Worm (Caenorhabditis elegans) whole organism, mixed stage, embryonic: ENCODE measurements around the gene K08H2.2.

Experiments used
- M03D4.4 ChIP-seq: sonication (generic microtip); optimal IDR thresholded peaks from 2 replicates; lab custom pipeline; 2017; ENCODE audit warnings: mild to moderate bottlenecking, missing genetic modification characterization, missing compliant biosample characterization
- bed-3 ChIP-seq: fragments of 200-800 bp; sonication (Bioruptor generic); optimal IDR thresholded peaks from 3 replicates; lab custom pipeline; 2018; ENCODE audit warnings: mild to moderate bottlenecking, missing genetic modification characterization, moderate library complexity, missing compliant biosample characterization
- blmp-1 ChIP-seq: fragments of 150-350 bp; optimal IDR thresholded peaks from 2 replicates; lab custom pipeline; 2014; ENCODE audit warnings: missing biosample characterization, missing genetic modification characterization
- ceh-39 ChIP-seq: fragments of 150-350 bp; optimal IDR thresholded peaks from 2 replicates; lab custom pipeline; 2014; ENCODE audit warnings: missing biosample characterization, missing genetic modification characterization
- ceh-43 ChIP-seq: fragments of 200-800 bp; sonication (Bioruptor generic); optimal IDR thresholded peaks from 2 replicates; lab custom pipeline; 2018; ENCODE audit warnings: mild to moderate bottlenecking, missing genetic modification characterization, moderate library complexity, missing compliant biosample characterization
- ceh-83 ChIP-seq: fragments of 200-800 bp; sonication (Bioruptor generic); optimal IDR thresholded peaks from 2 replicates; lab custom pipeline; 2018; ENCODE audit warnings: mild to moderate bottlenecking, missing genetic modification characterization, missing compliant biosample characterization
- ces-1 ChIP-seq: fragments of 150-350 bp; optimal IDR thresholded peaks from 2 replicates; lab custom pipeline; 2014; ENCODE audit warnings: missing biosample characterization, missing genetic modification reagents, missing genetic modification characterization
- cnd-1 ChIP-seq: fragments of 200-800 bp; sonication (Bioruptor generic); optimal IDR thresholded peaks from 2 replicates; lab custom pipeline; 2018; ENCODE audit warnings: mild to moderate bottlenecking, missing genetic modification characterization, missing compliant biosample characterization
- drap-1 ChIP-seq: fragments of 200-800 bp; sonication (Bioruptor generic); optimal IDR thresholded peaks from 3 replicates; lab custom pipeline; 2018; ENCODE audit warnings: mild to moderate bottlenecking, missing genetic modification characterization, missing compliant biosample characterization
- elt-1 ChIP-seq: sonication (generic microtip); optimal IDR thresholded peaks from 2 replicates; lab custom pipeline; 2017; ENCODE audit warnings: missing genetic modification characterization, mild to moderate bottlenecking, missing compliant biosample characterization, antibody characterized with exemption, moderate library complexity, borderline replicate concordance; ENCODE audit not compliant: insufficient read depth
- flh-1 ChIP-seq: fragments of 200-800 bp; sonication (Bioruptor generic); optimal IDR thresholded peaks from 2 replicates; lab custom pipeline; 2018; ENCODE audit warnings: mild to moderate bottlenecking, missing genetic modification characterization, moderate library complexity, missing compliant biosample characterization
- hlh-1 ChIP-seq: fragments of 150-350 bp; optimal IDR thresholded peaks from 2 replicates; lab custom pipeline; 2014; ENCODE audit warnings: missing biosample characterization, missing genetic modification reagents, missing genetic modification characterization
- lin-13 ChIP-seq: fragments of 150-350 bp; optimal IDR thresholded peaks from 2 replicates; lab custom pipeline; 2014; ENCODE audit warnings: missing biosample characterization, missing genetic modification characterization
- lin-32 ChIP-seq: fragments of 200-800 bp; sonication (Bioruptor generic); optimal IDR thresholded peaks from 2 replicates; lab custom pipeline; 2018; ENCODE audit warnings: mild to moderate bottlenecking, missing genetic modification characterization, missing compliant biosample characterization
- lsy-2 ChIP-seq: fragments of 150-350 bp; optimal IDR thresholded peaks from 2 replicates; lab custom pipeline; 2014; ENCODE audit warnings: missing biosample characterization, missing genetic modification characterization
- mab-5 ChIP-seq: fragments of 150-350 bp; optimal IDR thresholded peaks from 2 replicates; lab custom pipeline; 2014; ENCODE audit warnings: missing biosample characterization, missing genetic modification characterization
- mep-1 ChIP-seq: fragments of 150-350 bp; optimal IDR thresholded peaks from 2 replicates; lab custom pipeline; 2017; ENCODE audit warnings: missing biosample characterization, missing genetic modification reagents, missing genetic modification characterization, inconsistent platforms
- mls-2 ChIP-seq: sonication (generic microtip); optimal IDR thresholded peaks from 2 replicates; lab custom pipeline; 2016; ENCODE audit warnings: mild to moderate bottlenecking, missing genetic modification characterization, moderate library complexity, missing compliant biosample characterization
- nhr-12 ChIP-seq: fragments of 150-350 bp; optimal IDR thresholded peaks from 2 replicates; lab custom pipeline; 2014; ENCODE audit warnings: missing biosample characterization, missing genetic modification characterization
- nhr-2 ChIP-seq: fragments of 150-350 bp; optimal IDR thresholded peaks from 2 replicates; lab custom pipeline; 2014; ENCODE audit warnings: missing biosample characterization, missing genetic modification characterization
- nhr-237 ChIP-seq: fragments of 150-350 bp; optimal IDR thresholded peaks from 2 replicates; lab custom pipeline; 2014; ENCODE audit warnings: missing biosample characterization, missing genetic modification characterization
- nhr-28 ChIP-seq: fragments of 150-350 bp; optimal IDR thresholded peaks from 2 replicates; lab custom pipeline; 2014; ENCODE audit warnings: missing biosample characterization, missing genetic modification characterization
- nhr-76 ChIP-seq: sonication (generic microtip); optimal IDR thresholded peaks from 2 replicates; lab custom pipeline; 2017; ENCODE audit warnings: missing biosample characterization, missing genetic modification characterization
- pha-4 ChIP-seq: fragments of 150-350 bp; optimal IDR thresholded peaks from 2 replicates; lab custom pipeline; 2018; ENCODE audit warnings: missing biosample characterization, missing genetic modification reagents, missing genetic modification characterization
- sem-2 ChIP-seq: fragments of 200-800 bp; sonication (Bioruptor generic); optimal IDR thresholded peaks from 2 replicates; lab custom pipeline; 2018; ENCODE audit warnings: mild to moderate bottlenecking, missing genetic modification characterization, missing compliant biosample characterization
- snpc-4 ChIP-seq: fragments of 150-350 bp; optimal IDR thresholded peaks from 2 replicates; lab custom pipeline; 2014; ENCODE audit warnings: missing biosample characterization, missing genetic modification characterization
- tbx-8 ChIP-seq: fragments of 200-800 bp; sonication (Bioruptor generic); optimal IDR thresholded peaks from 2 replicates; lab custom pipeline; 2018; ENCODE audit warnings: mild to moderate bottlenecking, missing genetic modification characterization, moderate library complexity, missing compliant biosample characterization
- unc-120 ChIP-seq: sonication (generic microtip); optimal IDR thresholded peaks from 2 replicates; lab custom pipeline; 2017; ENCODE audit warnings: missing genetic modification characterization, missing compliant biosample characterization; ENCODE audit not compliant: poor library complexity, severe bottlenecking
- unc-39 ChIP-seq: fragments of 150-350 bp; optimal IDR thresholded peaks from 2 replicates; lab custom pipeline; 2014; ENCODE audit warnings: missing biosample characterization, missing genetic modification characterization
- unc-62 ChIP-seq: fragments of 150-350 bp; optimal IDR thresholded peaks from 2 replicates; lab custom pipeline; 2014; ENCODE audit warnings: missing biosample characterization, missing genetic modification reagents, missing genetic modification characterization
- zip-8 ChIP-seq: fragments of 150-350 bp; optimal IDR thresholded peaks from 2 replicates; lab custom pipeline; 2014; ENCODE audit warnings: missing biosample characterization, missing genetic modification characterization

K08H2.2 gene

ce11 chrX:13224608-13225007 lies 10.2 kb downstream of the K08H2.2 start, which contains the start of gene skr-19:
Gene skr-19, minus strand, starts transcription at chrX:13224708.
- TF ChIP-seq unc-39 (tag; lab: Kevin White, UChicago), result no peak
- no peak for TF ChIP-seq ceh-83 (GFP tag; lab: Kevin White, UChicago)
- no peak for TF ChIP-seq flh-1 (GFP tag; lab: Kevin White, UChicago)
- no peak for TF ChIP-seq lin-13
- no peak for TF ChIP-seq unc-62 (GFP tag; lab: Kevin White, UChicago)
- no peak for TF ChIP-seq nhr-237 (tag; lab: Kevin White, UChicago)
- TF ChIP-seq ces-1, result no peak
- TF ChIP-seq hlh-1 (tag; lab: Kevin White, UChicago), result no peak
- no peak for TF ChIP-seq mab-5
- TF ChIP-seq mep-1, result no peak
- TF ChIP-seq ceh-43, result no peak
- no peak for TF ChIP-seq M03D4.4 (tag; lab: Kevin White, UChicago)
- TF ChIP-seq nhr-28 (tag; lab: Kevin White, UChicago), result no peak
- TF ChIP-seq blmp-1 (tag; lab: Kevin White, UChicago), result no peak
- no peak for TF ChIP-seq drap-1 (GFP tag; lab: Kevin White, UChicago)
- no peak for TF ChIP-seq ceh-39 (tag; lab: Kevin White, UChicago)
- no peak for TF ChIP-seq nhr-12

- TF ChIP-seq blmp-1 (tag; lab: Kevin White, UChicago) (no peak), unc-62 (GFP tag; lab: Kevin White, UChicago) (no peak), elt-1 (no peak), ceh-83 (GFP tag; lab: Kevin White, UChicago) (no peak), sem-2 (GFP tag; lab: Kevin White, UChicago) (no peak), nhr-237 (tag; lab: Kevin White, UChicago) (no peak), unc-39 (tag; lab: Kevin White, UChicago) (no peak), tbx-8 (GFP tag; lab: Kevin White, UChicago) (no peak), mep-1 (no peak), pha-4 (tag; lab: Kevin White, UChicago) (no peak), ceh-39 (tag; lab: Kevin White, UChicago) (no peak), nhr-12 (no peak)
Measured at ce11 chrX:13223437-13223836, 11.3 kb downstream of the K08H2.2 start, which contains the start of gene skr-20. Gene skr-20, minus strand, starts transcription at chrX:13223537.

ce11 chrX:13221357-13221756 lies 13.4 kb downstream of the K08H2.2 start, which contains the start of gene asp-4:
Gene asp-4, minus strand, starts transcription at chrX:13221462.
- TF ChIP-seq hlh-1 (tag; lab: Kevin White, UChicago), result peak; percentile 51
- peak; percentile 84 for TF ChIP-seq cnd-1 (tag; lab: Kevin White, UChicago)
- TF ChIP-seq unc-39 (tag; lab: Kevin White, UChicago), result no peak
- peak; percentile 80 for TF ChIP-seq lin-32 (GFP tag; lab: Kevin White, UChicago)
- peak; percentile 14 for TF ChIP-seq nhr-2
- peak; percentile 37 for TF ChIP-seq mep-1
- TF ChIP-seq snpc-4 (tag; lab: Kevin White, UChicago), result no peak
- TF ChIP-seq, all 35 proteins: peak for 5

ce11 chrX:13220609-13221008 lies 14.2 kb downstream of the K08H2.2 start:
- TF ChIP-seq ceh-83 (GFP tag; lab: Kevin White, UChicago), result no peak
- peak; percentile 4 for TF ChIP-seq hlh-1 (tag; lab: Kevin White, UChicago)
- TF ChIP-seq, all 35 proteins: peak for 1

ce11 chrX:13217940-13218339 lies 16.8 kb downstream of the K08H2.2 start:
- TF ChIP-seq pha-4 (tag; lab: Kevin White, UChicago), result no peak
- no peak for TF ChIP-seq unc-120 (tag; lab: Kevin White, UChicago)
- TF ChIP-seq lin-32 (GFP tag; lab: Kevin White, UChicago), result no peak
- no peak for TF ChIP-seq mep-1
- TF ChIP-seq mls-2 (tag; lab: Kevin White, UChicago), result no peak
- no peak for TF ChIP-seq M03D4.4 (tag; lab: Kevin White, UChicago)
- no peak for TF ChIP-seq blmp-1 (tag; lab: Kevin White, UChicago)
- TF ChIP-seq elt-1, result no peak
- TF ChIP-seq nhr-76 (tag; lab: Kevin White, UChicago), result no peak
- TF ChIP-seq nhr-28 (tag; lab: Kevin White, UChicago), result no peak
- no peak for TF ChIP-seq bed-3
- TF ChIP-seq zip-8 (tag; lab: Kevin White, UChicago), result no peak
- no peak for TF ChIP-seq unc-39 (tag; lab: Kevin White, UChicago)
- TF ChIP-seq nhr-12, result no peak
- no peak for TF ChIP-seq lsy-2 (tag; lab: Kevin White, UChicago)
- TF ChIP-seq, all 35 proteins: peak for 0
